Worm (Caenorhabditis elegans) whole organism, young adult: ENCODE measurements around the gene F22B8.3.

Experiments
- B0035.1 ChIP-seq: sonication (generic microtip); optimal IDR thresholded peaks from 2 replicates; lab custom pipeline; 2016; ENCODE audit warnings: missing genetic modification characterization, mild to moderate bottlenecking, missing compliant biosample characterization, missing genotype, missing genetic modification reagents
- B0336.3 ChIP-seq: fragments of 200-800 bp; sonication (Bioruptor generic); IDR thresholded peaks from 2 replicates; pipeline ENCODE4 v1.3.6; 2022; ENCODE audit warnings: missing genetic modification characterization, missing compliant biosample characterization
- C17E4.6 ChIP-seq: fragments of 200-800 bp; sonication (Bioruptor generic); IDR thresholded peaks from 2 replicates; pipeline ENCODE4 v1.3.6; 2022; ENCODE audit warnings: missing genetic modification reagents, missing genetic modification characterization, missing compliant biosample characterization
- D2030.7 ChIP-seq: fragments of 200-800 bp; sonication (Bioruptor generic); IDR thresholded peaks from 2 replicates; pipeline ENCODE4 v1.3.6; 2022; ENCODE audit warnings: missing genetic modification reagents, missing genetic modification characterization, missing compliant biosample characterization
- F39B2.1 ChIP-seq: fragments of 200-800 bp; sonication (Bioruptor generic); IDR thresholded peaks from 2 replicates; pipeline ENCODE4 v1.3.6; 2022; ENCODE audit warnings: missing genetic modification reagents, missing genetic modification characterization, missing compliant biosample characterization
- Y67H2A.10 ChIP-seq: fragments of 200-800 bp; sonication (Bioruptor generic); conservative IDR thresholded peaks from 2 replicates; pipeline ENCODE4 v1.3.6; 2022; ENCODE audit warnings: missing genetic modification reagents, missing genetic modification characterization, missing compliant biosample characterization
- Y79H2A.3 ChIP-seq: fragments of 200-800 bp; sonication (Bioruptor generic); conservative IDR thresholded peaks from 2 replicates; pipeline ENCODE4 v1.3.6; 2022; ENCODE audit warnings: missing genetic modification reagents, missing genetic modification characterization, missing compliant biosample characterization
- ZK185.1 ChIP-seq: sonication (generic microtip); optimal IDR thresholded peaks from 2 replicates; lab custom pipeline; 2016; ENCODE audit warnings: mild to moderate bottlenecking, missing genetic modification characterization, missing compliant biosample characterization; ENCODE audit not compliant: poor library complexity, severe bottlenecking
- ama-1 ChIP-seq, 3 experiments: fragments of 150-350 bp in 1 of 3; sonication (generic microtip) in 2 of 3; optimal IDR thresholded peaks; 2 replicates each; lab custom pipeline; 2014 to 2018; ENCODE audit warnings: missing biosample characterization in 2 of 3, missing genetic modification characterization in 2 of 3, missing genetic modification reagents in 2 of 3
- aptf-3 ChIP-seq: fragments of 200-800 bp; sonication (Bioruptor generic); IDR thresholded peaks from 2 replicates; pipeline ENCODE4 v1.3.6; 2022; ENCODE audit warnings: missing genetic modification characterization, missing compliant biosample characterization
- athp-1 ChIP-seq: sonication (generic microtip); optimal IDR thresholded peaks from 2 replicates; lab custom pipeline; 2017; ENCODE audit warnings: mild to moderate bottlenecking, missing genetic modification characterization, missing compliant biosample characterization
- attf-6 ChIP-seq: fragments of 200-800 bp; sonication (Bioruptor generic); IDR thresholded peaks from 2 replicates; pipeline ENCODE4 v1.3.6; 2022; ENCODE audit warnings: missing genetic modification reagents, missing genetic modification characterization, missing compliant biosample characterization
- cebp-1 ChIP-seq, 2 experiments: fragments of 200-800 bp in 1 of 2; sonication (Bioruptor generic) in 1 of 2; sonication (generic microtip) in 1 of 2; IDR thresholded peaks in 1 of 2; optimal IDR thresholded peaks in 1 of 2; 2 replicates each; pipeline versions ENCODE4 v1.3.6 to Lab custom; 2017 to 2022; ENCODE audit warnings: missing compliant biosample characterization in 2 of 2, missing genetic modification characterization in 2 of 2, mild to moderate bottlenecking in 1 of 2, missing genetic modification reagents in 1 of 2, moderate library complexity in 1 of 2
- ceh-58 ChIP-seq: fragments of 200-800 bp; sonication (Bioruptor generic); IDR thresholded peaks from 2 replicates; pipeline ENCODE4 v1.3.6; 2022; ENCODE audit warnings: missing genetic modification characterization, missing compliant biosample characterization
- ceh-79 ChIP-seq: sonication (generic microtip); optimal IDR thresholded peaks from 2 replicates; lab custom pipeline; 2017; ENCODE audit warnings: mild to moderate bottlenecking, missing genetic modification characterization, missing compliant biosample characterization
- ceh-91 ChIP-seq: fragments of 200-800 bp; sonication (Bioruptor generic); IDR thresholded peaks from 2 replicates; pipeline ENCODE4 v1.3.6; 2022; ENCODE audit warnings: missing genetic modification reagents, missing genetic modification characterization, missing compliant biosample characterization
- dpl-1 ChIP-seq: fragments of 150-350 bp; optimal IDR thresholded peaks from 2 replicates; lab custom pipeline; 2014; ENCODE audit warnings: missing biosample characterization, missing genetic modification reagents, missing genetic modification characterization
- efl-1 ChIP-seq: fragments of 150-350 bp; optimal IDR thresholded peaks from 2 replicates; lab custom pipeline; 2014; ENCODE audit warnings: missing biosample characterization, missing genetic modification reagents, missing genetic modification characterization
- egrh-3 ChIP-seq: fragments of 200-800 bp; sonication (Bioruptor generic); IDR thresholded peaks from 2 replicates; pipeline ENCODE4 v1.3.6; 2022; ENCODE audit warnings: missing genetic modification reagents, missing genetic modification characterization, missing compliant biosample characterization
- hrde-1 ChIP-seq: sonication (generic microtip); optimal IDR thresholded peaks from 2 replicates; lab custom pipeline; 2016; ENCODE audit warnings: missing genetic modification characterization, mild to moderate bottlenecking, missing compliant biosample characterization, moderate library complexity, missing genotype, missing genetic modification reagents, borderline replicate concordance
- hsf-1 ChIP-seq: fragments of 200-800 bp; sonication (Bioruptor generic); IDR thresholded peaks from 2 replicates; pipeline ENCODE4 v1.3.6; 2022; ENCODE audit warnings: missing genetic modification reagents, missing genetic modification characterization, missing compliant biosample characterization
- let-526 ChIP-seq: fragments of 200-800 bp; sonication (Bioruptor generic); IDR thresholded peaks from 2 replicates; pipeline ENCODE4 v1.3.6; 2022; ENCODE audit warnings: missing genetic modification reagents, missing genetic modification characterization, missing compliant biosample characterization
- let-607 ChIP-seq, 2 experiments: fragments of 200-800 bp in 1 of 2; sonication (Bioruptor generic) in 1 of 2; sonication (generic microtip) in 1 of 2; optimal IDR thresholded peaks; 2 replicates each; lab custom pipeline; 2016 to 2018; ENCODE audit warnings: mild to moderate bottlenecking in 2 of 2, missing compliant biosample characterization in 2 of 2, missing genetic modification characterization in 2 of 2, moderate library complexity in 2 of 2, missing genotype in 1 of 2
- lin-40 ChIP-seq: sonication (generic microtip); optimal IDR thresholded peaks from 2 replicates; lab custom pipeline; 2016; ENCODE audit warnings: missing genetic modification characterization, mild to moderate bottlenecking, missing compliant biosample characterization, missing genotype, missing genetic modification reagents
- lir-1 ChIP-seq: fragments of 200-800 bp; sonication (Bioruptor generic); conservative IDR thresholded peaks from 2 replicates; pipeline ENCODE4 v1.3.6; 2022; ENCODE audit warnings: missing genetic modification reagents, missing genetic modification characterization, missing compliant biosample characterization
- lsl-1 ChIP-seq: fragments of 200-800 bp; sonication (Bioruptor generic); optimal IDR thresholded peaks from 2 replicates; lab custom pipeline; 2018; ENCODE audit warnings: mild to moderate bottlenecking, missing genetic modification characterization, moderate library complexity, missing compliant biosample characterization
- lsy-27 ChIP-seq: sonication (generic microtip); optimal IDR thresholded peaks from 2 replicates; lab custom pipeline; 2017; ENCODE audit warnings: missing genetic modification characterization, mild to moderate bottlenecking, missing compliant biosample characterization, antibody characterized with exemption, missing genotype, borderline replicate concordance; ENCODE audit not compliant: insufficient read depth
- madf-6 ChIP-seq: fragments of 200-800 bp; sonication (Bioruptor generic); IDR thresholded peaks from 2 replicates; pipeline ENCODE4 v1.3.6; 2022; ENCODE audit warnings: missing genetic modification reagents, missing genetic modification characterization, missing compliant biosample characterization
- madf-8 ChIP-seq: fragments of 200-800 bp; sonication (Bioruptor generic); conservative IDR thresholded peaks from 2 replicates; pipeline ENCODE4 v1.3.6; 2022; ENCODE audit warnings: missing genetic modification reagents, missing genetic modification characterization, missing compliant biosample characterization
- snpc-3.4 ChIP-seq: sonication (generic microtip); optimal IDR thresholded peaks from 2 replicates; lab custom pipeline; 2017; ENCODE audit warnings: missing genetic modification characterization, mild to moderate bottlenecking, missing compliant biosample characterization, antibody characterized with exemption, moderate library complexity, missing genotype, missing genetic modification reagents
- xnd-1 ChIP-seq: sonication (generic microtip); optimal IDR thresholded peaks from 2 replicates; lab custom pipeline; 2016; ENCODE audit warnings: missing genotype, missing genetic modification reagents, missing genetic modification characterization, missing compliant biosample characterization
- zfh-2 ChIP-seq: fragments of 200-800 bp; sonication (Bioruptor generic); conservative IDR thresholded peaks from 2 replicates; pipeline ENCODE4 v1.3.6; 2022; ENCODE audit warnings: missing genetic modification reagents, missing genetic modification characterization, missing compliant biosample characterization
- ztf-26 ChIP-seq: sonication (generic microtip); optimal IDR thresholded peaks from 2 replicates; lab custom pipeline; 2017; ENCODE audit warnings: missing genetic modification characterization, missing compliant biosample characterization

The F22B8.3 gene

DNA sequence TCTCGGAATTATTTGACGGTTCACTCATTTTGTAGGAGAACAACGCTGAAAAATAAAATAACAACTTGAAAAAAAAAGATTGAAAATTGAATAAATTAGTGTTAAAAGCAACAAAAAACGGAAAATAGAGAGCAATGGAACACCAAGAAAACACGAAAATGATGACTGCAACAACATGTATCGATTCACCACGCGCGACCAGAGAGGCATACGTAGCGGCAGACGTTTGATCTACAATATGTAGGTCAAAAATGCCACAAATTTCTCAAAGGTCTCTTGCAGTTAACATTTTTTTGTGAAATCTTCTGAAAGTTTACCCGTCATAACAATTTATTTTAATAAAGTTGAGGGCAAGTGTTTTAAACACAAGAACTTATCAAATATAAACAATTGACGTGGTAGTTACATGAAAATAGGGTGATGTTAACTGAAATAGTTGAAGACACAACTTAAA is 33.7 kb upstream of the F22B8.3 start, which contains the start of gene F14H3.5:
TSS of gene F14H3.5 (minus strand) at position 51 of the 454 bp plus-strand sequence.
- TF ChIP-seq attf-6 (0 out of 2 replicates have a peak, but pooled peaks have one; percentile 7), madf-8 (GFP tag; lab: Robert Waterston, UW) (0 out of 2 replicates have a peak, but pooled peaks have one; percentile 26), efl-1 (GFP tag; lab: Kevin White, UChicago) (peak; percentile 69), snpc-3.4 (tag; lab: Kevin White, UChicago) (peak; percentile 38), dpl-1 (GFP tag; lab: Kevin White, UChicago) (peak; percentile 46), ama-1 (optimal IDR thresholded peaks at IDR 0.05; lab: Kevin White, UChicago) (no peak), ama-1 (GFP tag; optimal IDR thresholded peaks at IDR 0.05; lab: Kevin White, UChicago) (no peak), Y79H2A.3 (GFP tag; lab: Robert Waterston, UW) (0 out of 2 replicates have a peak, but pooled peaks have one; percentile 26), ceh-91 (GFP tag; lab: Robert Waterston, UW) (no peak), hsf-1 (GFP tag; lab: Robert Waterston, UW) (0 out of 2 replicates have a peak, but pooled peaks have one; percentile 54), cebp-1 (GFP tag; IDR thresholded peaks at IDR 0.05; lab: Robert Waterston, UW) (no peak), cebp-1 (tag; optimal IDR thresholded peaks at IDR 0.05; lab: Kevin White, UChicago) (no peak), madf-6 (GFP tag; lab: Robert Waterston, UW) (peak; percentile 71)

DNA sequence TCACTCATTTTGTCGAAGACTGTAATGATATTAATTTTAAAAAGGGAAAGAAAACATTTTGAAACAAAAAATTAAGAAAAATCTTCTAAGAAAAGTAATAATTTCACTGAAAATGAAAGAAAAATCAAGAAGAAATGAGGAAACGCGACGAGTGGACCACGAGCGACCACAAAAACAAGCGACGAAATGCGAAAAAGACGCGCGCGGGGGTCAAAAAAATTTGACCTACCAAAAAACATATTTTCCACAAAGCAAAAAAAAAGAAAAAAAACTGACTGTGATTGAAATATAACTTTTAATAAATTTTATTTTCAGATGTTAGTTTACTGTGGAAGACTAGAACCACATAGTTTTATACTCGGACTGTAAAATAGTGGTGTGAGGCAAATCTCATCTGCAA is 31.9 kb upstream of the F22B8.3 start, which contains the start of gene F14H3.6:
TSS of gene F14H3.6 (minus strand) at position 22 of the 400 bp plus-strand sequence.
- TF ChIP-seq madf-8 (GFP tag; lab: Robert Waterston, UW), result peak; percentile 75
- TF ChIP-seq efl-1 (GFP tag; lab: Kevin White, UChicago), result peak; percentile 86
- no peak for TF ChIP-seq lir-1 (GFP tag; lab: Robert Waterston, UW)
- TF ChIP-seq D2030.7 (GFP tag; lab: Robert Waterston, UW), result peak; percentile 20; the same call in 1 of the 2 replicates
- TF ChIP-seq dpl-1 (GFP tag; lab: Kevin White, UChicago), result peak; percentile 69
- peak; percentile 44 for TF ChIP-seq xnd-1 (tag; lab: Kevin White, UChicago)
- TF ChIP-seq let-607 (tag; optimal IDR thresholded peaks at IDR 0.05; lab: Kevin White, UChicago), result no peak
- peak; percentile 86 for TF ChIP-seq madf-6 (GFP tag; lab: Robert Waterston, UW)

DNA sequence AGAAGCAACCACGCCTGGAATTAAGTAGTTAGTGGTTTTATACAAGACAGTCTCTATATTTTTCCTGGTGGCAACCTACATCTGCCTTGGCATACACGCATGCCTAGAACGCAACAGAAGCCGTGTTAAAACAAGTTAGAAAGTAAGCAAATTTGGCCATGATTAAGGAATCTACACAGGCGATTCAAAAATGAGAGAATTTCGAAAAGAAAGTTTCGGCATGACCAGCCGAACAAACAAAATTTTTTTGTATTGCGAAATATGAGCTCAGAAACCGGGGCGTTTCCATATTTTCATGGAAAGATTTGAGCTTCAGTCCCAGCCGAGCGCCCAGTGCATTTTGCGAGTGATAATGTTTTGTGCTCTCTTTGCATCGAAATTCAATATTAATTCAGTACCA is 30.6 kb upstream of the F22B8.3 start, which contains the start of gene F14H3.15:
TSS of gene F14H3.15 (minus strand) at position 101 of the 400 bp plus-strand sequence.
- TF ChIP-seq lsl-1, result no peak
- no peak for TF ChIP-seq ZK185.1 (tag; lab: Kevin White, UChicago)
- TF ChIP-seq zfh-2 (GFP tag; lab: Robert Waterston, UW), result no peak
- no peak for TF ChIP-seq hrde-1 (tag; lab: Kevin White, UChicago)
- TF ChIP-seq cebp-1 (GFP tag; IDR thresholded peaks at IDR 0.05; lab: Robert Waterston, UW), result no peak
- no peak for TF ChIP-seq cebp-1 (tag; optimal IDR thresholded peaks at IDR 0.05; lab: Kevin White, UChicago)
- TF ChIP-seq egrh-3 (GFP tag; lab: Robert Waterston, UW), result no peak
- TF ChIP-seq B0035.1 (tag; lab: Kevin White, UChicago), result no peak
- TF ChIP-seq ceh-79 (tag; lab: Kevin White, UChicago), result no peak
- no peak for TF ChIP-seq F39B2.1
- no peak for TF ChIP-seq let-526 (GFP tag; lab: Robert Waterston, UW)
- TF ChIP-seq Y67H2A.10 (GFP tag; lab: Robert Waterston, UW), result no peak
- no peak for TF ChIP-seq aptf-3 (GFP tag; lab: Robert Waterston, UW)
- TF ChIP-seq lsy-27 (tag; lab: Kevin White, UChicago), result no peak
- TF ChIP-seq B0336.3 (GFP tag; lab: Robert Waterston, UW), result no peak
- TF ChIP-seq ceh-58 (GFP tag; lab: Robert Waterston, UW), result no peak
- no peak for TF ChIP-seq C17E4.6 (GFP tag; lab: Robert Waterston, UW)
- TF ChIP-seq ztf-26 (tag; lab: Kevin White, UChicago), result no peak
- no peak for TF ChIP-seq athp-1
- TF ChIP-seq lir-1 (GFP tag; lab: Robert Waterston, UW), result no peak
- no peak for TF ChIP-seq lin-40 (tag; lab: Kevin White, UChicago)
